Worm (Caenorhabditis elegans): ENCODE results near the gene F59H6.14.

DNA sequence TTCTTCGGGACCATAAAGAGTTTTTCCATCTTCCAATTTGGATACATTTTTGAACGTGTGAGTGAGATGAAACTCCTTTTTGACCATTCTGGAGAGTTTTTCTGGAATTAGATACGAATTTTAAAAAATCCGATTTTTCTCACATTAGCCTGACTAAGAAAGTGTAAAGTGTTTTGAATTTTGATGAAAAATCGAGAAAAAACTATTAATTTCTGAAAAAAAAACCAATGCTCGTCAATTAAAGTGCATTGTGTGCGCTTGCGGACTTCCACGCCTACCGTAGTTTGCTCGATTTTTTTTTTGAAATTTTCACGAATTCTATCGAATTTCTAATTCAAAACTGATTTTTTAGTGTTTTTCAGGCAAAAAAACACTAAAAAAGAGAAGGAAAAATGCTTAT lies 4.7 kb upstream of the F59H6.14 start, which contains the start of gene bath-1:
- no peak for TF ChIP-seq nhr-90 (tag; optimal IDR thresholded peaks at IDR 0.05; ENCODE audit: poor library complexity)
- TF ChIP-seq nhr-11 (tag; optimal IDR thresholded peaks at IDR 0.05) = no peak
- TF ChIP-seq mep-1 (tag; optimal IDR thresholded peaks at IDR 0.05) = no peak
- no peak for TF ChIP-seq nhr-237 (tag; optimal IDR thresholded peaks at IDR 0.05)
- TF ChIP-seq mdl-1 (tag; optimal IDR thresholded peaks at IDR 0.05) = no peak
- no peak for TF ChIP-seq unc-62 (GFP tag; optimal IDR thresholded peaks at IDR 0.05)
- no peak for TF ChIP-seq lin-15B (tag; optimal IDR thresholded peaks at IDR 0.05)
- TF ChIP-seq vab-15 (tag; optimal IDR thresholded peaks at IDR 0.05) = no peak
- no peak for TF ChIP-seq nhr-77 (tag; optimal IDR thresholded peaks at IDR 0.05)
- no peak for TF ChIP-seq unc-98 (GFP tag; IDR thresholded peaks at IDR 0.05)
- no peak for TF ChIP-seq ztf-11 (tag; optimal IDR thresholded peaks at IDR 0.05)
- TF ChIP-seq C16A3.4 (tag; optimal IDR thresholded peaks at IDR 0.05) = no peak
- TF ChIP-seq ceh-82 (tag; optimal IDR thresholded peaks at IDR 0.05) = no peak
- TF ChIP-seq ama-1 (optimal IDR thresholded peaks at IDR 0.05) = no peak

All from whole organism, L1 larva.